Fruit fly (Drosophila melanogaster) whole organism, embryonic: ENCODE data around the gene CG15506.
A peak's percentile ranks its signal among the peaks of the same experiment; 100 is the strongest.

Experiments used
- Ada2b ChIP-seq: fragments of 200-800 bp; sonication (Bioruptor generic); IDR thresholded peaks from 2 replicates; pipeline ENCODE4 v1.3.6; 2022; ENCODE audit warnings: missing biosample characterization, missing genetic modification characterization
- CG10959 ChIP-seq: fragments of 200-800 bp; sonication (Bioruptor generic); IDR thresholded peaks from 2 replicates; pipeline ENCODE4 v1.3.6; 2022; ENCODE audit warnings: missing biosample characterization, missing genetic modification characterization
- CG10979 ChIP-seq: fragments of 200-800 bp; sonication (Bioruptor generic); optimal IDR thresholded peaks from 2 replicates; lab custom pipeline; 2018; ENCODE audit warnings: missing biosample characterization, mild to moderate bottlenecking, missing genetic modification characterization, moderate library complexity
- CG14860 ChIP-seq: fragments of 200-800 bp; sonication (Bioruptor generic); IDR thresholded peaks from 3 replicates; pipeline ENCODE4 v1.3.6; 2022; ENCODE audit warnings: missing biosample characterization, missing genetic modification characterization; ENCODE audit not compliant: partially characterized antibody
- CG15269 ChIP-seq: fragments of 200-800 bp; sonication (Bioruptor generic); optimal IDR thresholded peaks from 2 replicates; lab custom pipeline; 2018; ENCODE audit warnings: missing biosample characterization, mild to moderate bottlenecking, missing genetic modification characterization, moderate library complexity
- CG17328 ChIP-seq: fragments of 200-800 bp; sonication (Bioruptor generic); IDR thresholded peaks from 2 replicates; pipeline ENCODE4 v1.3.6; 2022; ENCODE audit warnings: missing biosample characterization, missing genetic modification characterization
- CG1832 ChIP-seq: fragments of 200-800 bp; sonication (Bioruptor generic); optimal IDR thresholded peaks from 2 replicates; lab custom pipeline; 2017; ENCODE audit warnings: missing biosample characterization, mild to moderate bottlenecking, missing genetic modification characterization, inconsistent platforms
- CG18619 ChIP-seq: fragments of 200-800 bp; sonication (Bioruptor generic); optimal IDR thresholded peaks from 3 replicates; lab custom pipeline; 2017; ENCODE audit warnings: missing biosample characterization, mild to moderate bottlenecking, missing genetic modification characterization
- CG30403 ChIP-seq: fragments of 200-800 bp; sonication (Bioruptor generic); optimal IDR thresholded peaks from 3 replicates; lab custom pipeline; 2016; ENCODE audit warnings: missing biosample characterization, missing genetic modification characterization
- CG30431 ChIP-seq: fragments of 200-800 bp; sonication (Bioruptor generic); optimal IDR thresholded peaks from 2 replicates; lab custom pipeline; 2017; ENCODE audit warnings: missing biosample characterization, missing genetic modification characterization
- CG4360 ChIP-seq: fragments of 200-800 bp; sonication (Bioruptor generic); IDR thresholded peaks from 2 replicates; pipeline ENCODE4 v1.3.6; 2022; ENCODE audit warnings: missing biosample characterization, missing genetic modification characterization
- CG7839 ChIP-seq: fragments of 200-800 bp; sonication (Bioruptor generic); optimal IDR thresholded peaks from 3 replicates; lab custom pipeline; 2018; ENCODE audit warnings: missing biosample characterization, mild to moderate bottlenecking, missing genetic modification characterization, moderate library complexity
- CG7928 ChIP-seq: fragments of 200-800 bp; sonication (Bioruptor generic); optimal IDR thresholded peaks from 2 replicates; lab custom pipeline; 2017; ENCODE audit warnings: missing biosample characterization, mild to moderate bottlenecking, missing genetic modification characterization
- Camta ChIP-seq: fragments of 200-800 bp; sonication (Bioruptor generic); optimal IDR thresholded peaks from 2 replicates; lab custom pipeline; 2016; ENCODE audit warnings: missing biosample characterization, missing genetic modification characterization
- Hey ChIP-seq: fragments of 200-800 bp; sonication (Bioruptor generic); optimal IDR thresholded peaks from 3 replicates; lab custom pipeline; 2018; ENCODE audit warnings: missing biosample characterization, mild to moderate bottlenecking, missing genetic modification characterization
- Hr51 ChIP-seq, 2 experiments: fragments of 200-800 bp; sonication (Bioruptor generic); optimal IDR thresholded peaks; 2 replicates in 1 of 2; 3 replicates in 1 of 2; lab custom pipeline; 2016 to 2018; ENCODE audit warnings: missing biosample characterization in 2 of 2, missing genetic modification characterization in 2 of 2, mild to moderate bottlenecking in 1 of 2, moderate library complexity in 1 of 2
- Med ChIP-seq: fragments of 200-800 bp; sonication (Bioruptor generic); peaks from one replicate; lab custom pipeline; 2016; ENCODE audit warnings: missing biosample characterization, missing genetic modification characterization, mild to moderate bottlenecking, inconsistent platforms, moderate library complexity
- NC2α ChIP-seq: fragments of 200-800 bp; sonication (Bioruptor generic); optimal IDR thresholded peaks from 2 replicates; lab custom pipeline; 2016; ENCODE audit warnings: missing biosample characterization, missing genetic modification characterization
- Nf-YB ChIP-seq: fragments of 200-800 bp; sonication (Bioruptor generic); optimal IDR thresholded peaks from 3 replicates; lab custom pipeline; 2019; ENCODE audit warnings: missing biosample characterization, mild to moderate bottlenecking, missing genetic modification characterization, moderate library complexity
- Nf-YC ChIP-seq: fragments of 200-800 bp; optimal IDR thresholded peaks from 3 replicates; lab custom pipeline; 2019; ENCODE audit warnings: missing biosample characterization, mild to moderate bottlenecking, missing genetic modification characterization, moderate library complexity
- Oli ChIP-seq: fragments of 200-800 bp; sonication (Bioruptor generic); optimal IDR thresholded peaks from 2 replicates; lab custom pipeline; 2018; ENCODE audit warnings: missing biosample characterization, mild to moderate bottlenecking, missing genetic modification characterization, moderate library complexity
- Optix ChIP-seq: fragments of 200-800 bp; sonication (Bioruptor generic); IDR thresholded peaks from 3 replicates; pipeline ENCODE4 v1.3.6; 2022; ENCODE audit warnings: missing biosample characterization, missing genetic modification characterization
- Xrp1 ChIP-seq: fragments of 200-800 bp; sonication (Bioruptor generic); IDR thresholded peaks from 2 replicates; pipeline ENCODE4 v1.3.6; 2022; ENCODE audit warnings: missing biosample characterization, missing genetic modification characterization
- az2 ChIP-seq: fragments of 200-800 bp; sonication (Bioruptor generic); optimal IDR thresholded peaks from 3 replicates; lab custom pipeline; 2016; ENCODE audit warnings: missing biosample characterization, missing genetic modification characterization
- bcd ChIP-seq: fragments of 200-800 bp; sonication (Bioruptor generic); optimal IDR thresholded peaks from 2 replicates; lab custom pipeline; 2017; ENCODE audit warnings: missing biosample characterization, mild to moderate bottlenecking, missing genetic modification characterization
- chn ChIP-seq: fragments of 200-800 bp; sonication (Bioruptor generic); optimal IDR thresholded peaks from 2 replicates; lab custom pipeline; 2016; ENCODE audit warnings: missing biosample characterization, missing genetic modification characterization
- ci ChIP-seq: fragments of 200-800 bp; sonication (Bioruptor generic); IDR thresholded peaks from 3 replicates; pipeline ENCODE4 v1.3.6; 2022; ENCODE audit warnings: missing biosample characterization, missing genetic modification characterization
- dmrt11E ChIP-seq: fragments of 200-800 bp; sonication (Bioruptor generic); optimal IDR thresholded peaks from 3 replicates; lab custom pipeline; 2018; ENCODE audit warnings: missing biosample characterization, mild to moderate bottlenecking, missing genetic modification characterization, moderate library complexity
- dmrt99B ChIP-seq: fragments of 200-800 bp; sonication (Bioruptor generic); optimal IDR thresholded peaks from 2 replicates; lab custom pipeline; 2018; ENCODE audit warnings: missing biosample characterization, mild to moderate bottlenecking, missing genetic modification characterization, moderate library complexity
- emc ChIP-seq: fragments of 200-800 bp; sonication (Bioruptor generic); optimal IDR thresholded peaks from 2 replicates; lab custom pipeline; 2016; ENCODE audit warnings: missing biosample characterization, missing genetic modification characterization
- ewg ChIP-seq: fragments of 200-800 bp; sonication (Bioruptor generic); optimal IDR thresholded peaks from 3 replicates; lab custom pipeline; 2017; ENCODE audit warnings: mild to moderate bottlenecking, missing biosample characterization, missing genetic modification reagents, missing genetic modification characterization
- gem ChIP-seq: fragments of 200-800 bp; sonication (Bioruptor generic); optimal IDR thresholded peaks from 2 replicates; lab custom pipeline; 2019; ENCODE audit warnings: missing biosample characterization, mild to moderate bottlenecking, missing genetic modification characterization, moderate library complexity
- grau ChIP-seq: fragments of 200-800 bp; optimal IDR thresholded peaks from 3 replicates; lab custom pipeline; 2019; ENCODE audit warnings: missing biosample characterization, mild to moderate bottlenecking, missing genetic modification characterization, moderate library complexity
- kah ChIP-seq: fragments of 200-800 bp; sonication (Bioruptor generic); optimal IDR thresholded peaks from 2 replicates; lab custom pipeline; 2018; ENCODE audit warnings: missing biosample characterization, mild to moderate bottlenecking, missing genetic modification characterization
- lmd ChIP-seq: fragments of 200-800 bp; sonication (Bioruptor generic); IDR thresholded peaks from 2 replicates; pipeline ENCODE4 v1.3.6; 2022; ENCODE audit warnings: missing biosample characterization, missing genetic modification characterization
- oc ChIP-seq: fragments of 200-800 bp; sonication (Bioruptor generic); optimal IDR thresholded peaks from 2 replicates; lab custom pipeline; 2018; ENCODE audit warnings: missing biosample characterization, mild to moderate bottlenecking, missing genetic modification characterization, moderate library complexity
- phol ChIP-seq: fragments of 200-800 bp; sonication (Bioruptor generic); optimal IDR thresholded peaks from 3 replicates; lab custom pipeline; 2018; ENCODE audit warnings: missing biosample characterization, mild to moderate bottlenecking, missing genetic modification characterization, moderate library complexity
- prd ChIP-seq, 3 experiments: fragments of >200 bp in 2 of 3; fragments of 200-800 bp in 1 of 3; sonication (Bioruptor generic) in 1 of 3; optimal IDR thresholded peaks in 2 of 3; IDR thresholded peaks in 1 of 3; 2 replicates in 2 of 3; 3 replicates in 1 of 3; pipeline versions ENCODE4 v1.3.6 to Lab custom; 2017 to 2022; ENCODE audit warnings: missing biosample characterization in 1 of 3, missing genetic modification characterization in 1 of 3
- run ChIP-seq: fragments of 200-800 bp; sonication (Bioruptor generic); optimal IDR thresholded peaks from 3 replicates; lab custom pipeline; 2018; ENCODE audit warnings: missing biosample characterization, mild to moderate bottlenecking, missing genetic modification characterization
- sd ChIP-seq: fragments of 200-800 bp; sonication (Bioruptor generic); optimal IDR thresholded peaks from 3 replicates; lab custom pipeline; 2018; ENCODE audit warnings: missing biosample characterization, mild to moderate bottlenecking, missing genetic modification characterization, moderate library complexity
- sens ChIP-seq: fragments of 200-800 bp; sonication (Bioruptor generic); peaks from one replicate; lab custom pipeline; 2016; ENCODE audit warnings: missing biosample characterization, missing genetic modification characterization
- sob ChIP-seq: fragments of 200-800 bp; sonication (Bioruptor generic); IDR thresholded peaks from 2 replicates; pipeline ENCODE4 v1.3.6; 2022; ENCODE audit warnings: missing biosample characterization, missing genetic modification characterization
- tna ChIP-seq: fragments of 200-800 bp; sonication (Bioruptor generic); IDR thresholded peaks from 2 replicates; pipeline ENCODE4 v1.3.6; 2022; ENCODE audit warnings: missing biosample characterization, missing genetic modification characterization; ENCODE audit not compliant: partially characterized antibody
- zfh1 ChIP-seq: fragments of 200-800 bp; sonication (Bioruptor generic); IDR thresholded peaks from 3 replicates; pipeline ENCODE4 v1.3.6; 2022; ENCODE audit warnings: missing biosample characterization, missing genetic modification characterization

The CG15506 gene

DNA sequence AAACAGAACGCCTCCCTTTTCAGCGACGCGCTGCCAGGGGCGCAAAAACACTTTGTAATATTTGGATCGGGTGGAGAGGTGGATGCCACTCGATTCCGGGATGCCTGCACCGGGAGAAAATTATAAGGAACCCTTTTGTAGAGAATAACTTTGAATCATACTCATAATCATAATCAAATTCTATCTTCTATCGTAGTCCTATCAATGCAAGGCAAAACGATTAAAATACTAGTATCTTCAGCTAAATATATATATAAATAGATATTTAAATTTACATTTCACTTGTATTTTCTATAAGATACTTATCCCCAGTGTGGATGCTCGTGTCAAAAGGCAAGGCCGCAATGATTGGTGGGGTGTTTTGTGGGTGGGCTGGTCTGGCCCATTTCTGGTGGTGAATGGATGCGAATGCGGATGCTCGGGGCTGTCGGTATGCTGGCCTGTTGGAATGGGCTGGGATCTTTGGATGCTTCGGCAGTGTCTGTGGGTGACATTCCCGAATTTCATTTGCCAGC lies 12.6 kb upstream of the CG15506 start (continued):
- TF ChIP-seq dmrt99B (tag; lab: Kevin White, UChicago) (peak; percentile 65), ci (GFP tag; lab: Robert Waterston, UW) (no peak), gem (tag; lab: Kevin White, UChicago) (peak; percentile 52), CG15269 (tag; lab: Kevin White, UChicago) (peak; percentile 1), CG30403 (GFP tag; lab: Kevin White, UChicago) (no peak)

DNA sequence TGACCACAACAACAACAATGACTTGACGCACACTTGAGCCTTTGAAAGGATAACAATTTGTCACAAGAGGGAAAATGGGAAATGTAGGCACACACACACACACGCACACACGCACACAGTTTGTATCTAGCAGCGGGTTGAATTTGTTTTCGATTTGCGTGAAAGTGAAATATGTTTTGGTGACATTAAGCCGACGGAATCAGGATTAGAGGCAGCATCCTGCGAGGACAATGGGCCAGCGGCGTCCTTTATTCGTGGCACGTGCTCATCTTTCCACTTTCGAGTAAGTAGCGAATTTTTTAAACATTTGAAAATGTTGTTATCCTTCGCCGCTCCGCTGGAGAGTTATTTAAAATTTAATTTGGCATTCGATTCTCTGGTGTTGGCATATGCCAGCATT lies 11.2 kb upstream of the CG15506 start:
- TF ChIP-seq oc (tag; lab: Kevin White, UChicago) (peak; percentile 70), CG4360 (GFP tag; lab: Robert Waterston, UW) (peak; percentile 55; the same call in 1 of the 2 replicates), Hey (tag; lab: Kevin White, UChicago) (peak; percentile 72), Hr51 (GFP tag; optimal IDR thresholded peaks at IDR 0.05; lab: Kevin White, UChicago) (no peak)
- TF ChIP-seq, all 482 proteins: peak for 3

DNA sequence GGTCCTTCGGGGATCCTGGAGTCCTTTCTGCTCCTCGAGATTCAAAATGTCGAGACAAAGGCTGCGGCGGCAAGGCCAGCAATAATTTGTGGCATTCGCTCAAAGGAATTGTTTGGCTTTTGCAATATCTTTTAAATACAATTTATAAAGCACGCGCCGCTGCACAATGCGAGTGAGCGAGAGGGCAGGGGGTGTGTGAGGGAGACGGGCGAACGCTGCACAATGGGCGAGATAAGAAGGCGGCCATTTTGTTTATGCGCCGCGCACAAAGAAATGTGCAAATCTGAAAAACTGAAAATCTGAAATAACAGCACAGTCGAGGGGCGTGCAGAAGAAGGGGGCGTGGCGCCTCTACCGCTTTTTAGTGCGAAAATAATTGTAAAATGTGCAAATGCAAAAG lies 10.1 kb upstream of the CG15506 start:
- TF ChIP-seq Nf-YB (GFP tag; lab: Kevin White, UChicago) (peak; percentile 9), ewg (GFP tag; lab: Kevin White, UChicago) (peak; percentile 27), emc (GFP tag; lab: Kevin White, UChicago) (no peak), sens (GFP tag; lab: Kevin White, UChicago) (peak; percentile 44), Nf-YC (tag; lab: Kevin White, UChicago) (peak; percentile 41), run (tag; lab: Kevin White, UChicago) (no peak), NC2α (GFP tag; lab: Kevin White, UChicago) (no peak), CG1832 (GFP tag; lab: Kevin White, UChicago) (peak; percentile 50), phol (tag; lab: Kevin White, UChicago) (peak; percentile 7), CG7928 (no peak)
- TF ChIP-seq, all 482 proteins: peak for 6

DNA sequence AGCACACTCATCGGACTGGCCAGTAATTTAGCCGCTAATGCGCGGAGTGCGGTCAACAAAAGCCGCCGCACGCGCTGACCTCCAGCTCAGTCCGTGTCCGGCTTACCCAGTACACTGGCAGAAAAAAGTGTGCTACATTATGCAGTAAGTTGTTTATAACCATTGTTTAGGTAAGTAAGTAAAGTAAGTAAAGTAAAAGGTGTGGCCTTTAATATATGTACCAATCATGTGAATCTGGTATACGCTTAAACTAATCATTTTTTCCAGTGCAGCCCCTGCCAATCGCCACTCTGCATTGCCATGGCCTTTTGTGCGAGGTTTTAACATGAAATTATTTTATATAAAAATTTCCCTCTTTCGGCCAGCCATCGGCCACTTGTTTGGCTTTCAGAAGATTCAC lies 7.0 kb upstream of the CG15506 start:
- peak; percentile 43 for TF ChIP-seq Xrp1
- peak; percentile 7 for TF ChIP-seq CG30431 (GFP tag; lab: Kevin White, UChicago)
- no peak for TF ChIP-seq prd (optimal IDR thresholded peaks at IDR 0.05; lab: Kevin White, UChicago)
- peak; percentile 55; the same call in 2 of the 3 replicates for TF ChIP-seq prd (GFP tag; IDR thresholded peaks at IDR 0.05; lab: Robert Waterston, UW)
- 0 out of 2 replicates have a peak, but pooled peaks have one; percentile 15 for TF ChIP-seq Ada2b (GFP tag; lab: Robert Waterston, UW)
- TF ChIP-seq Optix (GFP tag; lab: Robert Waterston, UW) = peak; percentile 46; the same call in 1 of the 3 replicates
- TF ChIP-seq CG17328 (GFP tag; lab: Robert Waterston, UW) = peak; percentile 59
- TF ChIP-seq CG18619 = no peak
- TF ChIP-seq Med (GFP tag; lab: Kevin White, UChicago) = peak; percentile 53
- peak; percentile 11 for TF ChIP-seq CG10979 (tag; lab: Kevin White, UChicago)
- TF ChIP-seq CG10959 = no peak
- no peak for TF ChIP-seq sob
- peak; percentile 54; the same call in 2 of the 3 replicates for TF ChIP-seq zfh1
- peak; percentile 0 for TF ChIP-seq grau (tag; lab: Kevin White, UChicago)
- peak; percentile 11 for TF ChIP-seq az2
- peak; percentile 33; the same call in 1 of the 2 replicates for TF ChIP-seq lmd
- TF ChIP-seq ci (GFP tag; lab: Robert Waterston, UW) = peak; percentile 62; the same call in 2 of the 3 replicates
- peak; percentile 18 for TF ChIP-seq Oli
- no peak for TF ChIP-seq kah
- TF ChIP-seq dmrt11E = peak; percentile 46
- no peak for TF ChIP-seq CG14860 (GFP tag; lab: Robert Waterston, UW)
- TF ChIP-seq Camta (GFP tag; lab: Kevin White, UChicago) = peak; percentile 2
- peak; percentile 6 for TF ChIP-seq chn (GFP tag; lab: Kevin White, UChicago)
- TF ChIP-seq sens (GFP tag; lab: Kevin White, UChicago) = peak; percentile 81
- no peak for TF ChIP-seq tna (GFP tag; lab: Robert Waterston, UW)
- TF ChIP-seq sd (tag; lab: Kevin White, UChicago) = no peak
- no peak for TF ChIP-seq bcd
- peak; percentile 16 for TF ChIP-seq CG7839
